Worm (Caenorhabditis elegans) whole organism, midembryonic: ENCODE results near the gene F54H12.8.

Experiments used
- T22C8.4 ChIP-seq: fragments of 200-800 bp; sonication (Bioruptor generic); IDR thresholded peaks from 2 replicates; pipeline ENCODE4 v1.3.6; 2022; ENCODE audit warnings: missing genetic modification characterization, missing compliant biosample characterization
- cog-1 ChIP-seq: sonication (generic microtip); optimal IDR thresholded peaks from 2 replicates; lab custom pipeline; 2016; ENCODE audit warnings: missing genetic modification characterization, missing compliant biosample characterization
- flt-1 ChIP-seq: fragments of 200-800 bp; sonication (Bioruptor generic); IDR thresholded peaks from 2 replicates; pipeline ENCODE4 v1.3.6; 2022; ENCODE audit warnings: missing genetic modification characterization, missing compliant biosample characterization
- klf-2 ChIP-seq: fragments of 200-800 bp; sonication (Bioruptor generic); conservative IDR thresholded peaks from 2 replicates; pipeline ENCODE4 v1.3.6; 2022; ENCODE audit warnings: missing genetic modification reagents, missing genetic modification characterization, missing compliant biosample characterization
- med-1 ChIP-seq: sonication (generic microtip); optimal IDR thresholded peaks from 2 replicates; lab custom pipeline; 2017; ENCODE audit warnings: missing genetic modification characterization, mild to moderate bottlenecking, missing compliant biosample characterization, antibody characterized with exemption, missing genetic modification reagents; ENCODE audit not compliant: insufficient read depth
- ref-1 ChIP-seq: fragments of 200-800 bp; sonication (Bioruptor generic); conservative IDR thresholded peaks from 2 replicates; pipeline ENCODE4 v1.3.6; 2022; ENCODE audit warnings: missing genetic modification reagents, missing genetic modification characterization, missing compliant biosample characterization
- tab-1 ChIP-seq: fragments of 200-800 bp; sonication (Bioruptor generic); IDR thresholded peaks from 2 replicates; pipeline ENCODE4 v1.3.6; 2022; ENCODE audit warnings: missing genetic modification characterization, missing compliant biosample characterization
- ztf-23 ChIP-seq: fragments of 200-800 bp; sonication (Bioruptor generic); IDR thresholded peaks from 2 replicates; pipeline ENCODE4 v1.3.6; 2022; ENCODE audit warnings: missing genetic modification reagents, missing genetic modification characterization, missing compliant biosample characterization
- ztf-29 ChIP-seq: fragments of 200-800 bp; sonication (Bioruptor generic); IDR thresholded peaks from 2 replicates; pipeline ENCODE4 v1.3.6; 2022; ENCODE audit warnings: missing genetic modification reagents, missing genetic modification characterization, missing compliant biosample characterization

Gene F54H12.8

ce11 chrIII:7953208-7953607, 15.8 kb downstream of the F54H12.8 start, which contains the start of gene let-754:
Gene let-754, minus strand, starts transcription at chrIII:7953308.
- TF ChIP-seq tab-1 (GFP tag; lab: Robert Waterston, UW): no peak
- TF ChIP-seq ztf-23: no peak
- TF ChIP-seq ref-1 (GFP tag; lab: Robert Waterston, UW): no peak
- no peak for TF ChIP-seq T22C8.4
- TF ChIP-seq klf-2 (GFP tag; lab: Robert Waterston, UW): no peak
- TF ChIP-seq cog-1: no peak
- no peak for TF ChIP-seq flt-1
- TF ChIP-seq ztf-29 (GFP tag; lab: Robert Waterston, UW): no peak
- TF ChIP-seq med-1 (GFP tag; lab: Kevin White, UChicago): no peak

- TF ChIP-seq med-1 (GFP tag; lab: Kevin White, UChicago) (no peak), klf-2 (GFP tag; lab: Robert Waterston, UW) (no peak), flt-1 (no peak), T22C8.4 (no peak), ztf-23 (no peak), tab-1 (GFP tag; lab: Robert Waterston, UW) (no peak), ztf-29 (GFP tag; lab: Robert Waterston, UW) (no peak), ref-1 (GFP tag; lab: Robert Waterston, UW) (no peak), cog-1 (no peak)
Observed at ce11 chrIII:7952077-7952765, 16.8 kb downstream of the F54H12.8 start, which contains the start of gene C29E4.15. Gene C29E4.15, plus strand, starts transcription at chrIII:7952623.

- TF ChIP-seq ztf-29 (GFP tag; lab: Robert Waterston, UW) (no peak), T22C8.4 (no peak), cog-1 (no peak), med-1 (GFP tag; lab: Kevin White, UChicago) (no peak), klf-2 (GFP tag; lab: Robert Waterston, UW) (no peak), ref-1 (GFP tag; lab: Robert Waterston, UW) (no peak), flt-1 (no peak), ztf-23 (no peak)
Observed at ce11 chrIII:7950447-7950846, 18.6 kb downstream of the F54H12.8 start.

ce11 chrIII:7948802-7949201, 20.2 kb downstream of the F54H12.8 start, which contains the start of gene col-90:
Gene col-90, plus strand, starts transcription at chrIII:7948838.
- TF ChIP-seq med-1 (GFP tag; lab: Kevin White, UChicago) (no peak), T22C8.4 (no peak), cog-1 (no peak), flt-1 (no peak), ztf-23 (no peak), ref-1 (GFP tag; lab: Robert Waterston, UW) (no peak), tab-1 (GFP tag; lab: Robert Waterston, UW) (no peak), klf-2 (GFP tag; lab: Robert Waterston, UW) (no peak), ztf-29 (GFP tag; lab: Robert Waterston, UW) (no peak)

- no peak for TF ChIP-seq ref-1 (GFP tag; lab: Robert Waterston, UW)
- no peak for TF ChIP-seq tab-1 (GFP tag; lab: Robert Waterston, UW)
- TF ChIP-seq flt-1: no peak
- TF ChIP-seq ztf-23: no peak
- no peak for TF ChIP-seq cog-1
- TF ChIP-seq med-1 (GFP tag; lab: Kevin White, UChicago): no peak
- TF ChIP-seq ztf-29 (GFP tag; lab: Robert Waterston, UW): no peak
- TF ChIP-seq klf-2 (GFP tag; lab: Robert Waterston, UW): no peak
- TF ChIP-seq T22C8.4: no peak
Observed at ce11 chrIII:7947677-7948076, 21.3 kb downstream of the F54H12.8 start.

- TF ChIP-seq cog-1 (no peak), ref-1 (GFP tag; lab: Robert Waterston, UW) (no peak), flt-1 (no peak), T22C8.4 (no peak), klf-2 (GFP tag; lab: Robert Waterston, UW) (no peak), ztf-23 (no peak), tab-1 (GFP tag; lab: Robert Waterston, UW) (no peak), ztf-29 (GFP tag; lab: Robert Waterston, UW) (no peak), med-1 (GFP tag; lab: Kevin White, UChicago) (no peak)
Observed at ce11 chrIII:7946968-7947491, 22.0 kb downstream of the F54H12.8 start, which contains the start of gene gsto-1. Gene gsto-1, minus strand, starts transcription at chrIII:7947018.

- TF ChIP-seq ztf-23 (no peak), T22C8.4 (no peak), flt-1 (no peak), klf-2 (GFP tag; lab: Robert Waterston, UW) (no peak), med-1 (GFP tag; lab: Kevin White, UChicago) (no peak), tab-1 (GFP tag; lab: Robert Waterston, UW) (no peak), ref-1 (GFP tag; lab: Robert Waterston, UW) (no peak), cog-1 (no peak), ztf-29 (GFP tag; lab: Robert Waterston, UW) (no peak)
Observed at ce11 chrIII:7941417-7941816, 27.6 kb downstream of the F54H12.8 start, which contains the start of gene kle-2. Gene kle-2, plus strand, starts transcription at chrIII:7941717.

ce11 chrIII:7940819-7941218, 28.2 kb downstream of the F54H12.8 start, which contains the start of gene C29E4.12:
Gene C29E4.12, plus strand, starts transcription at chrIII:7941151.
- TF ChIP-seq med-1 (GFP tag; lab: Kevin White, UChicago) (no peak), cog-1 (no peak), ref-1 (GFP tag; lab: Robert Waterston, UW) (no peak), tab-1 (GFP tag; lab: Robert Waterston, UW) (no peak), T22C8.4 (no peak), flt-1 (no peak), ztf-23 (no peak), klf-2 (GFP tag; lab: Robert Waterston, UW) (no peak), ztf-29 (GFP tag; lab: Robert Waterston, UW) (no peak)

- TF ChIP-seq tab-1 (GFP tag; lab: Robert Waterston, UW) (no peak), med-1 (GFP tag; lab: Kevin White, UChicago) (no peak), cog-1 (no peak), flt-1 (no peak), ref-1 (GFP tag; lab: Robert Waterston, UW) (no peak), ztf-23 (no peak), klf-2 (GFP tag; lab: Robert Waterston, UW) (no peak), ztf-29 (GFP tag; lab: Robert Waterston, UW) (no peak), T22C8.4 (no peak)
Observed at ce11 chrIII:7937548-7937947, 31.5 kb downstream of the F54H12.8 start, which contains the start of gene C29E4.10. Gene C29E4.10, plus strand, starts transcription at chrIII:7937848.
